Worm (Caenorhabditis elegans) whole organism, L3 larva: Measurements from ENCODE around the gene C48B4.3.

Experiments used
- R02D3.7 ChIP-seq: fragments of 150-350 bp; optimal IDR thresholded peaks from 2 replicates; lab custom pipeline; 2014; ENCODE audit warnings: missing biosample characterization, missing genetic modification characterization
- ZK546.5 ChIP-seq: sonication (generic microtip); optimal IDR thresholded peaks from 2 replicates; lab custom pipeline; 2017; ENCODE audit warnings: missing biosample characterization, missing genetic modification characterization
- aly-2 ChIP-seq: fragments of 150-350 bp; optimal IDR thresholded peaks from 2 replicates; lab custom pipeline; 2014; ENCODE audit warnings: missing biosample characterization, missing genetic modification characterization
- ama-1 ChIP-seq: fragments of 150-350 bp; optimal IDR thresholded peaks from 2 replicates; lab custom pipeline; 2018
- ceh-16 ChIP-seq: sonication (generic microtip); optimal IDR thresholded peaks from 2 replicates; lab custom pipeline; 2017; ENCODE audit warnings: missing biosample characterization, missing genetic modification characterization
- ceh-28 ChIP-seq: fragments of 150-350 bp; optimal IDR thresholded peaks from 2 replicates; lab custom pipeline; 2014; ENCODE audit warnings: missing biosample characterization, missing genetic modification reagents, missing genetic modification characterization
- ceh-82 ChIP-seq: fragments of 150-350 bp; optimal IDR thresholded peaks from 2 replicates; lab custom pipeline; 2014; ENCODE audit warnings: missing biosample characterization, missing genetic modification characterization
- ceh-9 ChIP-seq: sonication (generic microtip); optimal IDR thresholded peaks from 2 replicates; lab custom pipeline; 2018; ENCODE audit warnings: missing biosample characterization, missing genetic modification characterization
- daf-12 ChIP-seq: fragments of 150-350 bp; optimal IDR thresholded peaks from 2 replicates; lab custom pipeline; 2014; ENCODE audit warnings: missing biosample characterization, missing genetic modification reagents, missing genetic modification characterization
- egl-27 ChIP-seq: sonication (generic microtip); optimal IDR thresholded peaks from 4 replicates; lab custom pipeline; 2017; ENCODE audit warnings: missing biosample characterization, missing genetic modification reagents, missing genetic modification characterization
- egl-5 ChIP-seq: fragments of 150-350 bp; optimal IDR thresholded peaks from 2 replicates; lab custom pipeline; 2017; ENCODE audit warnings: missing biosample characterization, missing genetic modification reagents, missing genetic modification characterization, inconsistent platforms
- elt-1 ChIP-seq: fragments of 150-350 bp; optimal IDR thresholded peaks from 2 replicates; lab custom pipeline; 2014; ENCODE audit warnings: missing biosample characterization, missing genetic modification characterization
- elt-2 ChIP-seq: sonication (generic microtip); optimal IDR thresholded peaks from 2 replicates; lab custom pipeline; 2016; ENCODE audit warnings: missing genetic modification reagents, mild to moderate bottlenecking, missing genetic modification characterization, missing compliant biosample characterization
- elt-3 ChIP-seq, 3 experiments: fragments of 150-350 bp in 1 of 3; sonication (generic microtip) in 2 of 3; optimal IDR thresholded peaks; 2 replicates in 2 of 3; 4 replicates in 1 of 3; lab custom pipeline; 2014 to 2017; ENCODE audit warnings: missing biosample characterization in 3 of 3, missing genetic modification characterization in 3 of 3
- eor-1 ChIP-seq, 2 experiments: fragments of 150-350 bp; optimal IDR thresholded peaks; 2 replicates each; lab custom pipeline; 2014 to 2018; ENCODE audit warnings: missing biosample characterization in 2 of 2, missing genetic modification characterization in 2 of 2
- fkh-10 ChIP-seq: sonication (generic microtip); optimal IDR thresholded peaks from 2 replicates; lab custom pipeline; 2017; ENCODE audit warnings: missing biosample characterization, missing genetic modification reagents, missing genetic modification characterization
- fkh-2 ChIP-seq: fragments of 150-350 bp; optimal IDR thresholded peaks from 2 replicates; lab custom pipeline; 2014; ENCODE audit warnings: missing biosample characterization, missing genetic modification reagents, missing genetic modification characterization
- fos-1 ChIP-seq: fragments of 150-350 bp; optimal IDR thresholded peaks from 2 replicates; lab custom pipeline; 2014; ENCODE audit warnings: missing biosample characterization, missing genetic modification characterization
- hmg-11 ChIP-seq: sonication (generic microtip); optimal IDR thresholded peaks from 2 replicates; lab custom pipeline; 2016; ENCODE audit warnings: missing genetic modification characterization, missing compliant biosample characterization
- jun-1 ChIP-seq: fragments of 150-350 bp; optimal IDR thresholded peaks from 2 replicates; lab custom pipeline; 2014; ENCODE audit warnings: missing biosample characterization, missing genetic modification reagents, missing genetic modification characterization
- lin-15B ChIP-seq: fragments of 150-350 bp; optimal IDR thresholded peaks from 2 replicates; lab custom pipeline; 2014; ENCODE audit warnings: missing biosample characterization, missing genetic modification characterization
- lin-39 ChIP-seq: fragments of 150-350 bp; optimal IDR thresholded peaks from 2 replicates; lab custom pipeline; 2018; ENCODE audit warnings: missing biosample characterization, missing genetic modification reagents, missing genetic modification characterization
- lsy-12 ChIP-seq: sonication (generic microtip); optimal IDR thresholded peaks from 2 replicates; lab custom pipeline; 2016; ENCODE audit warnings: mild to moderate bottlenecking, missing genetic modification characterization, missing compliant biosample characterization
- mdl-1 ChIP-seq: fragments of 150-350 bp; optimal IDR thresholded peaks from 2 replicates; lab custom pipeline; 2014; ENCODE audit warnings: missing biosample characterization, missing genetic modification characterization
- mml-1 ChIP-seq: fragments of 150-350 bp; sonication (generic microtip); optimal IDR thresholded peaks from 3 replicates; lab custom pipeline; 2014; ENCODE audit warnings: missing biosample characterization, missing genetic modification characterization
- nfya-1 ChIP-seq: sonication (generic microtip); optimal IDR thresholded peaks from 2 replicates; lab custom pipeline; 2017; ENCODE audit warnings: missing genetic modification characterization, mild to moderate bottlenecking, missing compliant biosample characterization, antibody characterized with exemption, moderate library complexity; ENCODE audit not compliant: insufficient read depth
- nhr-11 ChIP-seq: fragments of 150-350 bp; optimal IDR thresholded peaks from 2 replicates; lab custom pipeline; 2014; ENCODE audit warnings: missing biosample characterization, missing genetic modification characterization
- nhr-12 ChIP-seq: fragments of 150-350 bp; optimal IDR thresholded peaks from 2 replicates; lab custom pipeline; 2014; ENCODE audit warnings: missing biosample characterization, missing genetic modification characterization
- nhr-23 ChIP-seq: fragments of 150-350 bp; optimal IDR thresholded peaks from 2 replicates; lab custom pipeline; 2014; ENCODE audit warnings: missing biosample characterization, missing genetic modification reagents, missing genetic modification characterization
- nhr-237 ChIP-seq: fragments of 150-350 bp; optimal IDR thresholded peaks from 2 replicates; lab custom pipeline; 2014; ENCODE audit warnings: missing biosample characterization, missing genetic modification characterization
- nhr-25 ChIP-seq: sonication (generic microtip); optimal IDR thresholded peaks from 2 replicates; lab custom pipeline; 2017; ENCODE audit warnings: missing biosample characterization, missing genetic modification characterization
- nhr-28 ChIP-seq: fragments of 150-350 bp; optimal IDR thresholded peaks from 2 replicates; lab custom pipeline; 2014; ENCODE audit warnings: missing biosample characterization, missing genetic modification characterization
- nhr-43 ChIP-seq: sonication (generic microtip); optimal IDR thresholded peaks from 2 replicates; lab custom pipeline; 2016; ENCODE audit warnings: mild to moderate bottlenecking, missing genetic modification characterization, missing compliant biosample characterization; ENCODE audit not compliant: poor library complexity, severe bottlenecking
- nhr-67 ChIP-seq: fragments of 150-350 bp; optimal IDR thresholded peaks from 2 replicates; lab custom pipeline; 2014; ENCODE audit warnings: missing biosample characterization, missing genetic modification characterization
- nhr-76 ChIP-seq: fragments of 150-350 bp; sonication (generic microtip); optimal IDR thresholded peaks from 5 replicates; lab custom pipeline; 2014; ENCODE audit warnings: missing biosample characterization, missing genetic modification characterization
- nhr-77 ChIP-seq: fragments of 150-350 bp; optimal IDR thresholded peaks from 2 replicates; lab custom pipeline; 2014; ENCODE audit warnings: missing biosample characterization, missing genetic modification characterization
- pha-4 ChIP-seq: fragments of 150-350 bp; optimal IDR thresholded peaks from 2 replicates; lab custom pipeline; 2014; ENCODE audit warnings: missing biosample characterization, missing genetic modification reagents, missing genetic modification characterization
- pqm-1 ChIP-seq: fragments of 150-350 bp; optimal IDR thresholded peaks from 2 replicates; lab custom pipeline; 2017; ENCODE audit warnings: missing biosample characterization, missing genetic modification characterization, inconsistent platforms
- sea-2 ChIP-seq: fragments of 150-350 bp; sonication (generic microtip); optimal IDR thresholded peaks from 4 replicates; lab custom pipeline; 2014; ENCODE audit warnings: missing biosample characterization, missing genetic modification reagents, missing genetic modification characterization
- skn-1 ChIP-seq: fragments of 150-350 bp; optimal IDR thresholded peaks from 2 replicates; lab custom pipeline; 2014; ENCODE audit warnings: missing biosample characterization, missing genetic modification characterization
- snpc-4 ChIP-seq: fragments of 150-350 bp; optimal IDR thresholded peaks from 2 replicates; lab custom pipeline; 2014; ENCODE audit warnings: missing biosample characterization, missing genetic modification characterization
- tbx-2 ChIP-seq: sonication (generic microtip); optimal IDR thresholded peaks from 2 replicates; lab custom pipeline; 2016; ENCODE audit warnings: mild to moderate bottlenecking, missing genetic modification characterization, missing compliant biosample characterization
- unc-39 ChIP-seq: sonication (generic microtip); optimal IDR thresholded peaks from 4 replicates; lab custom pipeline; 2017; ENCODE audit warnings: missing biosample characterization, missing genetic modification characterization
- unc-62 ChIP-seq: fragments of 150-350 bp; sonication (generic microtip); optimal IDR thresholded peaks from 4 replicates; lab custom pipeline; 2014; ENCODE audit warnings: missing biosample characterization, missing genetic modification reagents, missing genetic modification characterization
- zag-1 ChIP-seq: fragments of 150-350 bp; optimal IDR thresholded peaks from 2 replicates; lab custom pipeline; 2014; ENCODE audit warnings: missing biosample characterization, missing genetic modification characterization
- ztf-11 ChIP-seq: fragments of 150-350 bp; optimal IDR thresholded peaks from 2 replicates; lab custom pipeline; 2014; ENCODE audit warnings: missing biosample characterization, missing genetic modification characterization
- ztf-4 ChIP-seq: fragments of 150-350 bp; optimal IDR thresholded peaks from 2 replicates; lab custom pipeline; 2014; ENCODE audit warnings: missing biosample characterization, missing genetic modification characterization

The C48B4.3 gene

DNA sequence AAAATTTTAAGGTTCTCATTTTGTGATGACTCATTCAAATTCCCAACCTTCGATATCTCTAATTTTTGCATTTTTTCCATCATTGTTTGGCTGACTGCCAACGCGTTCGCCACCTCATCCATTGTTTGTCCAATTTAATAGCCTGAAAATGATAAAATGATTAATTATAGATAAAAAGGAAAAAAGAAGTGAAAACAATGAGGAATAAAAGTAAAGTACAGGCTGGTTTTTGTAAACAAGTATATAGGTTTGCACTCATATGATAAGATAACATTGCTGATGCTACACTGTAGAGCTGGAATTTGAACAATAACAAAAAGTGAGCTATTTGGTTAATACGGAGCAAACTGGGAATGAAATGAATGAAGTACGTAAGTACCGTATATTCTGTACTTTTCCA is at the start of gene C48B4.3:
Gene C48B4.3 (minus strand): TSS at position 149 of the 400 bp plus-strand sequence.
- TF ChIP-seq daf-12 (tag; lab: Kevin White, UChicago) (no peak), elt-2 (peak; percentile 59), pha-4 (tag; lab: Kevin White, UChicago) (peak; percentile 65), elt-3 (tag; optimal IDR thresholded peaks at IDR 0.05; lab: Kevin White, UChicago) (no peak), pqm-1 (tag; lab: Kevin White, UChicago) (peak; percentile 92), jun-1 (peak; percentile 42)

DNA sequence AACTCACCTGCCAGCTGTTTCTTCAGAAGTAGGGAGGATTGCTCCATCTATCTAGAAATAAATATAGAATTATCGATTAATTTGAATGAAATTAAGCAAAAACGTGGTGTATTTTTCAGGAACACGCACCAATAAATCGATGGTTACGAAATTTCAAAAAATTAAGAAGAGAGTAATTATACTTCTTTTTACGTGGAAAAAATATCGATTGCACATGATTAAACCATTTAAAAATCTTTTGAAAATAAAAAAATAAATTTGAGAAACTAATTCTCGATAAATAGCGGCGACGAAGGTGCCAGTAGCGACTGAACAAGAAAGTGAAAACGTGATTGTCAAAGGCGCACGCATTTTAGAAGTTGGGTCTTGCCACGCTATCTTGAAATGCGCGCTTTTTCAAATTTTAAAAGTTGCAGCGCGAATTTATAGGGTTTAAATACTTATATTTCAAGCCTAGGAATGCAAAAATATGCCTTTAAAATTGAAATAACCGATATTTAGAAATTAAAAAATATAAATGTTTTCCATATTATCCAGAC is 49.0 kb upstream of the C48B4.3 start, which contains the start of gene ubc-7:
Gene ubc-7 (minus strand): TSS at position 51 of the 539 bp plus-strand sequence.
- TF ChIP-seq elt-2 (peak; percentile 47), unc-39 (tag; lab: Kevin White, UChicago) (no peak), fkh-10 (GFP tag; lab: Kevin White, UChicago) (no peak), egl-27 (tag; lab: Kevin White, UChicago) (no peak), tbx-2 (tag; lab: Kevin White, UChicago) (peak; percentile 5), nhr-25 (tag; lab: Kevin White, UChicago) (peak; percentile 69), R02D3.7 (peak; percentile 26), hmg-11 (peak; percentile 76), daf-12 (tag; lab: Kevin White, UChicago) (no peak), nhr-23 (peak; percentile 92), nhr-67 (tag; lab: Kevin White, UChicago) (no peak), lin-15B (tag; lab: Kevin White, UChicago) (peak; percentile 87), lin-39 (tag; lab: Kevin White, UChicago) (peak; percentile 71), egl-5 (peak; percentile 95), lsy-12 (tag; lab: Kevin White, UChicago) (peak; percentile 36), elt-1 (tag; lab: Kevin White, UChicago) (peak; percentile 12), ZK546.5 (tag; lab: Kevin White, UChicago) (no peak), nhr-12 (tag; lab: Kevin White, UChicago) (no peak), ceh-28 (tag; lab: Kevin White, UChicago) (peak; percentile 47), nhr-43 (tag; lab: Kevin White, UChicago) (peak; percentile 62), jun-1 (peak; percentile 35), sea-2 (GFP tag; lab: Kevin White, UChicago) (no peak), nhr-77 (tag; lab: Kevin White, UChicago) (no peak), fkh-2 (tag; lab: Kevin White, UChicago) (no peak), nfya-1 (tag; lab: Kevin White, UChicago) (peak; percentile 92), skn-1 (tag; lab: Kevin White, UChicago) (peak; percentile 53), elt-3 (tag; optimal IDR thresholded peaks at IDR 0.05; lab: Kevin White, UChicago) (no peak), nhr-237 (tag; lab: Kevin White, UChicago) (no peak), ceh-82 (tag; lab: Kevin White, UChicago) (peak; percentile 57), fos-1 (tag; lab: Kevin White, UChicago) (no peak), ztf-4 (tag; lab: Kevin White, UChicago) (no peak), eor-1 (tag; optimal IDR thresholded peaks at IDR 0.05; lab: Kevin White, UChicago) (no peak), unc-62 (no peak), mdl-1 (tag; lab: Kevin White, UChicago) (peak; percentile 51), ceh-16 (tag; lab: Kevin White, UChicago) (no peak), nhr-76 (no peak), ceh-9 (tag; lab: Kevin White, UChicago) (no peak), zag-1 (tag; lab: Kevin White, UChicago) (no peak), pha-4 (tag; lab: Kevin White, UChicago) (peak; percentile 95), pqm-1 (tag; lab: Kevin White, UChicago) (no peak), ama-1 (no peak), ztf-11 (tag; lab: Kevin White, UChicago) (no peak), nhr-28 (tag; lab: Kevin White, UChicago) (no peak), nhr-11 (no peak), aly-2 (tag; lab: Kevin White, UChicago) (no peak), snpc-4 (tag; lab: Kevin White, UChicago) (peak; percentile 57), mml-1 (tag; lab: Kevin White, UChicago) (no peak)
